Worm (Caenorhabditis elegans): ENCODE data around the gene F36F12.7.

- TF ChIP-seq dao-5 (tag; optimal IDR thresholded peaks at IDR 0.05) = no peak
- no peak for TF ChIP-seq him-1 (tag; optimal IDR thresholded peaks at IDR 0.05)
- TF ChIP-seq W03F9.2 (tag; optimal IDR thresholded peaks at IDR 0.05) = no peak
Measured at ce11 chrV:2055765-2056504, 43.2 kb upstream of the F36F12.7 start.
